Fruit fly (Drosophila melanogaster) whole organism, adult: Measurements from ENCODE around the gene CG43645.

Experiments used
- CG11617 ChIP-seq: fragments of 200-800 bp; sonication (Bioruptor generic); optimal IDR thresholded peaks from 2 replicates; lab custom pipeline; 2017; ENCODE audit warnings: mild to moderate bottlenecking, missing biosample characterization, missing genetic modification reagents, missing genetic modification characterization
- CG12768 ChIP-seq: fragments of 200-800 bp; sonication (Bioruptor generic); optimal IDR thresholded peaks from 2 replicates; lab custom pipeline; 2017; ENCODE audit warnings: missing biosample characterization, missing genetic modification characterization, mild to moderate bottlenecking, moderate library complexity, missing genetic modification reagents
- CG14711 ChIP-seq: fragments of 200-800 bp; sonication (Bioruptor generic); optimal IDR thresholded peaks from 2 replicates; lab custom pipeline; 2018; ENCODE audit warnings: missing biosample characterization, mild to moderate bottlenecking, missing genetic modification characterization, moderate library complexity
- CG1620 ChIP-seq: fragments of 200-800 bp; sonication (Bioruptor generic); optimal IDR thresholded peaks from 2 replicates; lab custom pipeline; 2016; ENCODE audit warnings: missing biosample characterization, missing genetic modification characterization
- CG33017 ChIP-seq: fragments of 200-800 bp; sonication (Bioruptor generic); optimal IDR thresholded peaks from 2 replicates; lab custom pipeline; 2018; ENCODE audit warnings: missing biosample characterization, mild to moderate bottlenecking, missing genetic modification characterization, moderate library complexity
- CG5204 ChIP-seq: fragments of 200-800 bp; sonication (Bioruptor generic); optimal IDR thresholded peaks from 2 replicates; lab custom pipeline; 2016; ENCODE audit warnings: missing biosample characterization, missing genetic modification characterization
- CG7045 ChIP-seq: fragments of 200-800 bp; sonication (Bioruptor generic); optimal IDR thresholded peaks from 2 replicates; lab custom pipeline; 2017; ENCODE audit warnings: missing biosample characterization, mild to moderate bottlenecking, missing genetic modification characterization
- CG7101 ChIP-seq: fragments of 200-800 bp; sonication (Bioruptor generic); optimal IDR thresholded peaks from 2 replicates; lab custom pipeline; 2018; ENCODE audit warnings: missing biosample characterization, mild to moderate bottlenecking, missing genetic modification characterization, moderate library complexity
- Clk ChIP-seq: fragments of 200-800 bp; sonication (Bioruptor generic); optimal IDR thresholded peaks from 2 replicates; lab custom pipeline; 2017; ENCODE audit warnings: missing biosample characterization, missing genetic modification characterization
- Crg-1 ChIP-seq: fragments of 200-800 bp; sonication (Bioruptor generic); optimal IDR thresholded peaks from 2 replicates; lab custom pipeline; 2016; ENCODE audit warnings: missing biosample characterization, missing genetic modification characterization
- Hr96 ChIP-seq: fragments of 200-800 bp; sonication (Bioruptor generic); optimal IDR thresholded peaks from 2 replicates; lab custom pipeline; 2016; ENCODE audit warnings: missing biosample characterization, missing genetic modification characterization
- Mnt ChIP-seq: fragments of 200-800 bp; sonication (Bioruptor generic); optimal IDR thresholded peaks from 2 replicates; lab custom pipeline; 2016; ENCODE audit warnings: missing biosample characterization, mild to moderate bottlenecking, missing genetic modification characterization
- bab1 ChIP-seq: fragments of 200-800 bp; sonication (Bioruptor generic); optimal IDR thresholded peaks from 3 replicates; lab custom pipeline; 2019; ENCODE audit warnings: missing biosample characterization, mild to moderate bottlenecking, missing genetic modification characterization, moderate library complexity
- cic ChIP-seq: fragments of 200-800 bp; sonication (Bioruptor generic); optimal IDR thresholded peaks from 2 replicates; lab custom pipeline; 2017; ENCODE audit warnings: missing biosample characterization, mild to moderate bottlenecking, missing genetic modification characterization, moderate library complexity
- cnc ChIP-seq, 2 experiments: fragments of >200 bp; optimal IDR thresholded peaks; 2 replicates each; lab custom pipeline; 2017
- kay ChIP-seq: fragments of 200-800 bp; sonication (Bioruptor generic); peaks from one replicate; lab custom pipeline; 2016; ENCODE audit warnings: missing biosample characterization, missing genetic modification characterization, borderline replicate concordance
- ovo ChIP-seq: fragments of 200-800 bp; sonication (Bioruptor generic); optimal IDR thresholded peaks from 2 replicates; lab custom pipeline; 2016; ENCODE audit warnings: missing biosample characterization, missing genetic modification characterization
- pad ChIP-seq: fragments of 200-800 bp; sonication (Bioruptor generic); optimal IDR thresholded peaks from 3 replicates; lab custom pipeline; 2017; ENCODE audit warnings: missing biosample characterization, missing genetic modification characterization, mild to moderate bottlenecking, moderate library complexity, missing genetic modification reagents
- tj ChIP-seq: fragments of 200-800 bp; sonication (Bioruptor generic); optimal IDR thresholded peaks from 3 replicates; lab custom pipeline; 2017; ENCODE audit warnings: missing biosample characterization, mild to moderate bottlenecking, missing genetic modification characterization, moderate library complexity
- toe ChIP-seq: fragments of 200-800 bp; sonication (Bioruptor generic); optimal IDR thresholded peaks from 2 replicates; lab custom pipeline; 2016; ENCODE audit warnings: missing biosample characterization, missing genetic modification characterization

The CG43645 gene

DNA sequence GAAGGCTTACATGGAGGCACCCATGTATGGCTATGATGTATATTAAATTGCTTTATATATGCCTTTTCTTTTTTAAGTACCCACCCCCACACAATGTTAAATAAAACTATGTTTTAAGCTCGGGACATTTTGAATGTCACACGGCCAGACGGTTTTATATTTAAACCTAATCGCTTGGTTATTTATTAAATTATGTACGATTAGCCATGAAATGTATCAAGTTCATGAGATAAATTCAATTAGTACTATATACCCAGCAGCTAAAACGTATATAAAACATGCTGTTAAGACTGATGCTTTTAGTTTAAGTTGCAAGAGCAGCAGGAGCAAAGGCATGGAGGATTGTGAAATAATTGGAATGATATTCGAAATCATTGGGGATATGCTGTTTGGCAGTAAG is at the start of gene CG43645, which contains the start of gene CG43221:
TSS of gene CG43645 (plus strand) at position 301 of the 400 bp plus-strand sequence.
TSS of gene CG43221 (plus strand) at position 301 of the 400 bp plus-strand sequence.
- no peak for TF ChIP-seq Hr96 (GFP tag; lab: Kevin White, UChicago)
- TF ChIP-seq pad (GFP tag; lab: Kevin White, UChicago) = no peak
- no peak for TF ChIP-seq CG33017 (tag; lab: Kevin White, UChicago)
- TF ChIP-seq CG1620 (GFP tag; lab: Kevin White, UChicago) = no peak

DNA sequence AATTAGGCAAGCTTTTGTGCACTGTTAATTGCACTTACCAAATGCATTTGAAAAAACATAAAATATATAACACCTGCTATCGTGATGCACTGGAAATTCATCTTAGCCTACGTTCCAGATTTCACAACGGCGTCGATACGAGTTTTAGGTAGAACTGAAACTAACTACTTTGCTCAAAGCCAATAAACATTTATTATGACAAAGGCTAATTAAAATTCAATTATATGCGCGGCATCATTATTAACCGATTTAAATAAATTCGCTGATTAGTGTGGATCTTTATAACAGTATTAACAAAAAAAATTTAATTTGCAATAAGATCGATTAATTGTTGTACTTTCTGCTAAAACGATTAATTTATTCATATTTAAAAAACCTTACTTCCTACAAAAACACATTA is 49.1 kb upstream of the CG43645 start, which contains the start of gene CG33928:
TSS of gene CG33928 (minus strand) at position 101 of the 400 bp plus-strand sequence.
- TF ChIP-seq cic (no peak), Clk (GFP tag; lab: Kevin White, UChicago) (no peak), tj (GFP tag; lab: Kevin White, UChicago) (no peak), CG7101 (tag; lab: Kevin White, UChicago) (no peak), pad (GFP tag; lab: Kevin White, UChicago) (no peak), CG14711 (tag; lab: Kevin White, UChicago) (no peak), Mnt (GFP tag; lab: Kevin White, UChicago) (no peak), CG11617 (GFP tag; lab: Kevin White, UChicago) (no peak), Crg-1 (GFP tag; lab: Kevin White, UChicago) (no peak), kay (GFP tag; lab: Kevin White, UChicago) (no peak), toe (no peak), CG33017 (tag; lab: Kevin White, UChicago) (no peak), bab1 (no peak), CG12768 (no peak), CG7045 (GFP tag; lab: Kevin White, UChicago) (no peak)

DNA sequence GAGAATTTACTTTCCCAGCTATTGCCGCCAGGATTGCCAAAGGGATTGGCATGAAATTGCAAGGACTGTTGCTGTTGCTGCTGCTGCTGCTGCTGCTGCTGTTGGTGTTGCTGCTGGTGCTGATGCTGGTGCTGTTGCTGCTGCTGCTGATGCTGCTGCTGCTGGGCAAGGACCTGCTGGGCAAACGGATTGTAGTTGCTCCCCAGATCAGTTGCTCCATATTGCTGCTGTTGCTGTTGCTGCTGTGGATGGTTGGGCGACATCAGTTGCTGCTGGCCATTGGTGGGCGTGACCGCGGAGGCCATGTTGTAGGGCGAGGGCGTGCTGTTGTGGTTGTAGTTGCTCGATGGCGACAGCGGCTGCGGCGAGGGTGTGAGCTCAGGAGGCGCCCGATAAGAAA is 48.0 kb upstream of the CG43645 start:
- TF ChIP-seq bab1 (no peak), kay (GFP tag; lab: Kevin White, UChicago) (no peak), CG5204 (GFP tag; lab: Kevin White, UChicago) (no peak), toe (no peak), CG7045 (GFP tag; lab: Kevin White, UChicago) (no peak), Clk (GFP tag; lab: Kevin White, UChicago) (no peak), CG11617 (GFP tag; lab: Kevin White, UChicago) (no peak), CG12768 (no peak), Mnt (GFP tag; lab: Kevin White, UChicago) (no peak), CG33017 (tag; lab: Kevin White, UChicago) (no peak), CG1620 (GFP tag; lab: Kevin White, UChicago) (no peak), CG7101 (tag; lab: Kevin White, UChicago) (no peak), pad (GFP tag; lab: Kevin White, UChicago) (no peak), CG14711 (tag; lab: Kevin White, UChicago) (no peak), tj (GFP tag; lab: Kevin White, UChicago) (no peak), cnc (optimal IDR thresholded peaks at IDR 0.05; lab: Kevin White, UChicago) (no peak), cic (no peak), ovo (GFP tag; lab: Kevin White, UChicago) (no peak), Hr96 (GFP tag; lab: Kevin White, UChicago) (no peak), Crg-1 (GFP tag; lab: Kevin White, UChicago) (no peak)

DNA sequence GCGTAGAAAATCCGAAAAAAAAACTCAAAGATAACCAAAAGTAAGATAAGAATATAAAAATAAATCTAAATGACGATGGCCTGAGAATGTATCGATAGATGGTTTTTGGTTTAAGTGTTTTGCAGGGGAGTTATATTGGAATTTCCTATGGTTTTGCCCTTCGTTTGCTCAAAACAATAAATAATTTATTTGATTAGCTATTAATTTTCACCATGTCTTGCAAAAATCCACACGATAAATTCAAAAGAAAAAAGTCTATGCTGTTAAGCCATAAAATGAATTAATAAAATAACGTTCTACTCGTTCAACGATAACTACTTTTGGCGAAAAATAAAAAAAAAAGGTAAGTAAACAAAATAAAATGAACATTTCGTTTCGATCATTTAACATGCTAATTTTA is 38.5 kb upstream of the CG43645 start:
- TF ChIP-seq bab1 (no peak), kay (GFP tag; lab: Kevin White, UChicago) (peak; percentile 92)

DNA sequence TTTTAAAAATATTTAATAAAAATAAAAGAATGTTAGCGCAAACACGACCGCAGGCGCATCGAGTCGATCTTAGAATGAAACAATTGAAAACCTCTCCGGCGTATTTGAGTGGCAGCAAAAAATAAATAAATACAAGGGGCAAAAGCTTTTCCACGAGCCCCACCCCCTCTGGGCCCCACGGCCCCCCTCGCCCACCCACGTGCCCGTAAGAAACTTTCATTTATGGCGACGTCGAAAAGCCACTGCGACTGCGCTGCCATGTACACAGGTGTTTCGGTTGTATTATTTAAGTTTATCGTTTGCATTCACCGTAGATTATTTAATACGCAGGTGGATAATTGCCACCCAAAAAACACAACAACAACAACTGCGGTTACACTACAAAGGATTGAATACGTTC is 37.1 kb upstream of the CG43645 start:
- TF ChIP-seq cnc (optimal IDR thresholded peaks at IDR 0.05; lab: Kevin White, UChicago) (no peak), CG5204 (GFP tag; lab: Kevin White, UChicago) (no peak), pad (GFP tag; lab: Kevin White, UChicago) (peak; percentile 3), CG12768 (peak; percentile 36), tj (GFP tag; lab: Kevin White, UChicago) (peak; percentile 4), CG7045 (GFP tag; lab: Kevin White, UChicago) (peak; percentile 35), CG7101 (tag; lab: Kevin White, UChicago) (peak; percentile 3), cic (peak; percentile 79), CG1620 (GFP tag; lab: Kevin White, UChicago) (no peak)

DNA sequence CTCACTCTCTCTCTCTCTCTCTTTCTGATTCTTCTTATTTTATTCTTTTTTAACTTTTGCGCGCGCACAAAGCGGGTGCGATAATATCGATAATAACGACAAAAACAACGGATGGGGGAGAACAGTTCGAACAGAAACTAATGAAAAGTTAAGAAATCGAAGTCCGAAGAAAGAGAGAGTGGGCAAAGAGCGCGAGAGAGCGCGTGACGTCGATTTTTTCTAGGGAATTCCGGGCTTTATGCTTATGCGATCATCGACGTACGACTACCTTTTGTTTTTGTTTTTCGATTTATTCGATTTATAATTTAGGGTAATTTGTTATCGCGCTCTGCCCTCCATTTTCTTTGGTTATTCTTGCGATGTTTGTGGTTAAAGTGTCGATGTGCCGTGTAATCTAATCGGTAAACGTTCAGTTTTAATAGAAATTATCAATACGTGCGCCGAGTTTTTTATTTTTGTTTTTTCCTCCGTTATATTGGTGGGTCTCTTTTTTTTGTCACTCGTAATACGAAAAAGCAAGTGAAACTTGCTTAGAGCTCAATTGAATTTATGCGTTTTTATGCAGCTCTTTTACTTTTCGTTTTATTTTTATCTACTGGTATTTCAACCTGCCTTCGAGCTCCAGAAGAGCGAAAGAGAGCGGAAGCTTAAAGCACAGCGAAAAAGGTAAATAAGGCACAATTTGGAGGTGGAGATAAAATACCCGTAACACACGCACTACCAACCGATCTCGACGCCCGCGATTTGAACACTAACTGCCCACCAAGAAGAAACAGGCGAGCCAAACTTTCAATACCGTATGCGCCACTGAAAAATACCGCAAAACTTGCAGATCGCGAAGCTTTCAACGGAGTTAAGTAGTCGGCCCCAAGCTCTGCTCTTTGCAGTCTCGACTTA is 35.7 kb upstream of the CG43645 start, which contains the start of gene dl:
TSS of gene dl (minus strand) at position 757 of the 897 bp plus-strand sequence.
- TF ChIP-seq tj (GFP tag; lab: Kevin White, UChicago) (peak; percentile 16), CG7101 (tag; lab: Kevin White, UChicago) (no peak), bab1 (no peak), CG5204 (GFP tag; lab: Kevin White, UChicago) (no peak), CG33017 (tag; lab: Kevin White, UChicago) (peak; percentile 3), CG11617 (GFP tag; lab: Kevin White, UChicago) (peak; percentile 41), CG12768 (peak; percentile 1), kay (GFP tag; lab: Kevin White, UChicago) (peak; percentile 86), Mnt (GFP tag; lab: Kevin White, UChicago) (peak; percentile 26), ovo (GFP tag; lab: Kevin White, UChicago) (peak; percentile 56), Hr96 (GFP tag; lab: Kevin White, UChicago) (no peak)
